Worm (Caenorhabditis elegans) whole organism, L4/young adult: ENCODE measurements around the gene srd-54.
A peak's percentile ranks its signal among the peaks of the same experiment; 100 is the strongest.

ENCODE experiments used
- W03F9.2 ChIP-seq: fragments of 150-350 bp; optimal IDR thresholded peaks from 2 replicates; lab custom pipeline; 2014; ENCODE audit warnings: missing biosample characterization, missing genetic modification characterization
- dao-5 ChIP-seq: sonication (generic microtip); optimal IDR thresholded peaks from 2 replicates; lab custom pipeline; 2016; ENCODE audit warnings: missing genotype, missing genetic modification characterization, moderate library complexity, missing compliant biosample characterization
- him-1 ChIP-seq: sonication (generic microtip); optimal IDR thresholded peaks from 2 replicates; lab custom pipeline; 2016; ENCODE audit warnings: missing genotype, missing genetic modification reagents, missing genetic modification characterization, missing compliant biosample characterization

srd-54 gene

DNA sequence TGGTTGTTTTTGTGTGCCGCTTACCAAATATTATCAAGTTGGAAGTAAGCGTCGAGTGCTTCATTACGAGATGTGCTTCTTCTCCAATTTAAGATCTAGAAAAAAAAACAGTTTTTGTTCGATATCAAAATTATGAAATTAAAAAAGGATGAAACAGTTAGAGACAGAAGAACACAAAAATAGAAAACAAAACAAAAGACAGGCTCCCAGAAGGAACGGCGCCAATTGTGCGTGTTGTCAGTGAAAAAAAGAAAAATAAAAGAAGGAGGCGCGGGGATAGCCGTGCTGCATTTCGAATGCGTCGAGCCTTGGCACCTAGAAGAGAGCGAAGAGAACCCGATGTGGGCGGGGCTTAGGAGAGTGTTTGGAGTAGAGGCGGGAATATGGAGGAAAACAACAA, 33.1 kb downstream of the srd-54 start, which contains the start of gene sro-1:
sro-1 (minus strand) TSS at position 101 of the 400 bp plus-strand sequence.
- TF ChIP-seq him-1 (tag; lab: Kevin White, UChicago) (no peak), W03F9.2 (tag; lab: Kevin White, UChicago) (no peak), dao-5 (no peak)

DNA sequence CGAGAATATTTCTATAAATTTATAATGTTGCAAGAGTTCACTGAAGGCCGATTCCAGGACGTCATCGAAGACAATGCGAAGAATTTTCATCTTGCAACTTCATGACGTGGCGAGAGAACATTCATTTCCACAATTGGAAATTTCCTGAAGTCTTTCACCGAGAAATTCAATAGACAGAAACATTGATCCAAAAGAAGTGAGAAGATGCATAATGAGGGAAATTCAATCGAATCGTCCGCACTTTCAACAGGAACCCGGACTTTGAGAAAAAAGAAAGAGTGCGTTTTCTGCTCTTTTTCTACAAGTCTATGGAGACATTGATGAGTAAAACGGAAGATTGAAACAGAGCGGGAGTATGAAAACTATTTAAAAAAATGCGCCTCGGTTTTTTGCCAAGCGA, 36.9 kb downstream of the srd-54 start:
- TF ChIP-seq him-1 (tag; lab: Kevin White, UChicago), result no peak
- TF ChIP-seq dao-5, result no peak
- TF ChIP-seq W03F9.2 (tag; lab: Kevin White, UChicago), result no peak

DNA sequence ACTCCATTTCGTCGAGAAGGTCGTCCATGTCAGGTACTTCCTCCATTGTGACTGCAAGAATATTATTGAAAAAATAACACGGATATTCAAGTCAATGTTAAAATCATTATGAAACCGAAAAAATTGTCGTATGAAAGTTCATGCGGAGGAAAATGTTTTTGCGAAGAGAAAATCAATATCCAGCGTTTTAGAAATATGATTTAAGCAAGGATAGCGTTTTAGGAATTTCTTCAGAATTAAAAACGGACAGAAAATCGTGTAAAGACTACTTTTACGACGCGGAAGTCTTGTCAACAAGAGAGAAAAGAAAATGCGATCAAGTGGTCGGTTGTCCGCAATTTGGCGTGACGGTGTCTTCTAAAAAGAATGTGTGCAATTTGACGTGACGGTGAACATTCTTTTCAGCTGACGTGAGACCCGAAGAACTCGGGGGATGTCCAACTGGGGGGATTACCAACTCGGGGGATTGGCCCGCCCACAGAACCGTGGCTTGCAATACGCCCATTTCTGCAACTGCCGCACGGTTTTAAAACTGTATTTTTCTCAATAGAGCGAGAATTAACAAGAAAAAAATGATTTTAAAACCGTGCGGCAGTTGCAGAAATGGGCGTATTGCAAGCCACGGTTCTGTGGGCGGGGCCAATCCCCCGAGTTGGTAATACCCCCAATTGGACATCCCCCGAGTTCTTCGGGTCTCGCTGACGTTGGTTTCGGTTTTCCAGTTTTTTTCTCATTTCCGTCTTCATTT, 46.2 kb downstream of the srd-54 start, which contains the start of the genes aka-1 and ubc-6:
aka-1 (minus strand) TSS at position 51 of the 748 bp plus-strand sequence.
ubc-6 (plus strand) TSS at position 701 of the 748 bp plus-strand sequence.
- peak; percentile 71 for TF ChIP-seq W03F9.2 (tag; lab: Kevin White, UChicago)
- TF ChIP-seq dao-5, result peak; percentile 7
- peak; percentile 78 for TF ChIP-seq him-1 (tag; lab: Kevin White, UChicago)

DNA sequence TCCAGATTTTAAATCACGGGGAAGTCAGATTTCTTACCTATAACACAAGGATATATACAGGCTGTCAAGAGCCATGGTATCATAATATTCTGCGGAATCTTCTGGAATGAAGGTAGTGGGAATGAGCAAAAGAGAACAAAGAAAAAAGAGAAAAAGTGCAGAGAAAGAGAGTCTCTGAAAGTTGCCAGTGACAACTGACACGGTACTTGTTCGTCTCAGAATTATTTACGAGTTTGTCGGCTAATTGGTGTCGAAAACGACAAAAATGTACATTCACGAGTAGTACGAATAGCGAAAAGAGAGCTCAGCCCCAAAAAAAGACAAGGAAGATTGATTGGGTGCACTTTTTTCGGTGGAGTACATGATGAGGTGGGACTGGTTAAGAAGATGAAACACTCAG, 50.6 kb downstream of the srd-54 start, which contains the start of gene cah-2:
cah-2 (minus strand) TSS at position 101 of the 400 bp plus-strand sequence.
- no peak for TF ChIP-seq W03F9.2 (tag; lab: Kevin White, UChicago)
- no peak for TF ChIP-seq dao-5
- TF ChIP-seq him-1 (tag; lab: Kevin White, UChicago), result no peak
